Fruit fly (Drosophila melanogaster) whole organism, adult: Measurements from ENCODE around the gene CG13658.

Source experiments
- CG11617 ChIP-seq: fragments of 200-800 bp; sonication (Bioruptor generic); optimal IDR thresholded peaks from 2 replicates; lab custom pipeline; 2017; ENCODE audit warnings: mild to moderate bottlenecking, missing biosample characterization, missing genetic modification reagents, missing genetic modification characterization
- CG12768 ChIP-seq: fragments of 200-800 bp; sonication (Bioruptor generic); optimal IDR thresholded peaks from 2 replicates; lab custom pipeline; 2017; ENCODE audit warnings: missing biosample characterization, missing genetic modification characterization, mild to moderate bottlenecking, moderate library complexity, missing genetic modification reagents
- CG14711 ChIP-seq: fragments of 200-800 bp; sonication (Bioruptor generic); optimal IDR thresholded peaks from 2 replicates; lab custom pipeline; 2018; ENCODE audit warnings: missing biosample characterization, mild to moderate bottlenecking, missing genetic modification characterization, moderate library complexity
- CG1620 ChIP-seq: fragments of 200-800 bp; sonication (Bioruptor generic); optimal IDR thresholded peaks from 2 replicates; lab custom pipeline; 2016; ENCODE audit warnings: missing biosample characterization, missing genetic modification characterization
- CG33017 ChIP-seq: fragments of 200-800 bp; sonication (Bioruptor generic); optimal IDR thresholded peaks from 2 replicates; lab custom pipeline; 2018; ENCODE audit warnings: missing biosample characterization, mild to moderate bottlenecking, missing genetic modification characterization, moderate library complexity
- CG5204 ChIP-seq: fragments of 200-800 bp; sonication (Bioruptor generic); optimal IDR thresholded peaks from 2 replicates; lab custom pipeline; 2016; ENCODE audit warnings: missing biosample characterization, missing genetic modification characterization
- CG7045 ChIP-seq: fragments of 200-800 bp; sonication (Bioruptor generic); optimal IDR thresholded peaks from 2 replicates; lab custom pipeline; 2017; ENCODE audit warnings: missing biosample characterization, mild to moderate bottlenecking, missing genetic modification characterization
- CG7101 ChIP-seq: fragments of 200-800 bp; sonication (Bioruptor generic); optimal IDR thresholded peaks from 2 replicates; lab custom pipeline; 2018; ENCODE audit warnings: missing biosample characterization, mild to moderate bottlenecking, missing genetic modification characterization, moderate library complexity
- Clk ChIP-seq: fragments of 200-800 bp; sonication (Bioruptor generic); optimal IDR thresholded peaks from 2 replicates; lab custom pipeline; 2017; ENCODE audit warnings: missing biosample characterization, missing genetic modification characterization
- Crg-1 ChIP-seq: fragments of 200-800 bp; sonication (Bioruptor generic); optimal IDR thresholded peaks from 2 replicates; lab custom pipeline; 2016; ENCODE audit warnings: missing biosample characterization, missing genetic modification characterization
- Hr96 ChIP-seq: fragments of 200-800 bp; sonication (Bioruptor generic); optimal IDR thresholded peaks from 2 replicates; lab custom pipeline; 2016; ENCODE audit warnings: missing biosample characterization, missing genetic modification characterization
- Mnt ChIP-seq: fragments of 200-800 bp; sonication (Bioruptor generic); optimal IDR thresholded peaks from 2 replicates; lab custom pipeline; 2016; ENCODE audit warnings: missing biosample characterization, mild to moderate bottlenecking, missing genetic modification characterization
- bab1 ChIP-seq: fragments of 200-800 bp; sonication (Bioruptor generic); optimal IDR thresholded peaks from 3 replicates; lab custom pipeline; 2019; ENCODE audit warnings: missing biosample characterization, mild to moderate bottlenecking, missing genetic modification characterization, moderate library complexity
- cic ChIP-seq: fragments of 200-800 bp; sonication (Bioruptor generic); optimal IDR thresholded peaks from 2 replicates; lab custom pipeline; 2017; ENCODE audit warnings: missing biosample characterization, mild to moderate bottlenecking, missing genetic modification characterization, moderate library complexity
- cnc ChIP-seq, 2 experiments: fragments of >200 bp; optimal IDR thresholded peaks; 2 replicates each; lab custom pipeline; 2017
- kay ChIP-seq: fragments of 200-800 bp; sonication (Bioruptor generic); peaks from one replicate; lab custom pipeline; 2016; ENCODE audit warnings: missing biosample characterization, missing genetic modification characterization, borderline replicate concordance
- ovo ChIP-seq: fragments of 200-800 bp; sonication (Bioruptor generic); optimal IDR thresholded peaks from 2 replicates; lab custom pipeline; 2016; ENCODE audit warnings: missing biosample characterization, missing genetic modification characterization
- pad ChIP-seq: fragments of 200-800 bp; sonication (Bioruptor generic); optimal IDR thresholded peaks from 3 replicates; lab custom pipeline; 2017; ENCODE audit warnings: missing biosample characterization, missing genetic modification characterization, mild to moderate bottlenecking, moderate library complexity, missing genetic modification reagents
- tj ChIP-seq: fragments of 200-800 bp; sonication (Bioruptor generic); optimal IDR thresholded peaks from 3 replicates; lab custom pipeline; 2017; ENCODE audit warnings: missing biosample characterization, mild to moderate bottlenecking, missing genetic modification characterization, moderate library complexity
- toe ChIP-seq: fragments of 200-800 bp; sonication (Bioruptor generic); optimal IDR thresholded peaks from 2 replicates; lab custom pipeline; 2016; ENCODE audit warnings: missing biosample characterization, missing genetic modification characterization

CG13658 gene

DNA sequence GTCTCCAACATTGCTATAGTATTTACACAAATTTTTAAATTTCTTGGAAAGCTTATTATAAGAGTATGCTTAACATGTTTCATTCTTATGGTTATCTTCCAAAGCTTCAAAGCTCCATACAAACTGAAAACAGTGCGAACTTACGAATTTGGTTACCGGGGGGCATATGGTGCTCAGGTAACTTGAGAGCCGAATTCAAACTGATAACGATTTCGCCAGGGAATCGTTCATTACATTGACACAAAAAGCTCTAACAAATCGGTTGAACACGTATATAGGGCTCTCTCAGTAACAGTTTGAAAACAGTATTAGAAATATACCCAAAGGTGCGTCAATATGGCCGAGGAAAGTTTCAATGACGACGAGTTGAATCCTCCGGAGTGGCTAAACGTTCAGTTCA lies 13.3 kb downstream of the CG13658 start, which contains the start of gene CG13659:
TSS of gene CG13659 (plus strand) at position 317 of the 400 bp plus-strand sequence.
- TF ChIP-seq kay (peak; percentile 46), bab1 (GFP tag; lab: Kevin White, UChicago) (no peak), CG14711 (tag; lab: Kevin White, UChicago) (no peak), cic (no peak)

DNA sequence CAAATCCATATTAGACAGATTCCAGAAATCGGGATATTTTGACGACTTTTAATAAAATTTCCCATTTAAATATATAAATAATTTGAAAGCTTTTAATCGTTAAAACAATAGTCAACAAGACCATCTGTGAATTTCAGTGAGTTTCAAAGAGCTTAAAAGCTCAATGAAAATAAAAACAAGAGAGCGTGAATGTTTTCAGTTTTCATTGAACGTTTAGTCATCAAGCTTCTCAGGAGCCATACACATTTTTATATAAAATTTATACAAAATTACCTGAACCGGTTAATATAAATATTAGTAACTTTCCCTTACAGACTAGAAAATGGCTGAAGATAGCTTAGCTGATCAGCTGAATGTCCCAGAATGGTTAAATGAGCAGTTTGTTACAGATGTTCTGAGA lies 15.0 kb downstream of the CG13658 start, which contains the start of gene CG31370:
TSS of gene CG31370 (plus strand) at position 226 of the 400 bp plus-strand sequence.
- TF ChIP-seq cic (peak; percentile 26), kay (peak; percentile 93), CG11617 (GFP tag; lab: Kevin White, UChicago) (no peak), Hr96 (GFP tag; lab: Kevin White, UChicago) (no peak), CG7045 (GFP tag; lab: Kevin White, UChicago) (no peak)

DNA sequence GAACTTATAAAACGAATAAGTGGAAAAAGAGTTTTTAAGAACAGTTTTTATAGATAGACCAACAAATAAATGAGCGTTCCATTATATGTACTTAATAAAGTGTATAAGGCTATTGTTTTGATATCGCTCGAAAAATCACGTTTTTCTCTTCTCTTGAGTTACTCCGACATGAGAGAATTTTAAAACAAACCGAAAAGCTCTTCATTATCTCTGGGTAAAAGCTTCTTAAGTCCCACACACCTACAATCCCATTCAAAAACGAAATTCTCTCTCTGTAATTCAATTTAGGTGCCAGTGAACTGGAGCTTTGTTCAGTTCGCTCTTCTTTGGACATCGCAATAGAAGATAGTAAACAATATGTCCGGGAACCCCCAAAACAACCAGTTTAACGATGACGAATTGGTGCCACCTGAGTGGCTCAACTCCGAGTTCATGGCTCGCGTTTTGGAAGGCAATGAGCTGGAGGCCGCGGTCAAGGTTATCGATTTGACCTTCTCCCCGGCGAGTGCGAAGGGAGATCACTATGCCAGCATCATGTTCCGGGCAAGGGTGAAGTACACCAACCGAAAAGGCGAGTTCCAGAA lies 16.7 kb downstream of the CG13658 start, which contains the start of gene CG31436:
TSS of gene CG31436 (plus strand) at position 281 of the 584 bp plus-strand sequence.
- TF ChIP-seq kay (peak; percentile 84), bab1 (GFP tag; lab: Kevin White, UChicago) (no peak), Crg-1 (GFP tag; lab: Kevin White, UChicago) (no peak), cic (peak; percentile 62)

DNA sequence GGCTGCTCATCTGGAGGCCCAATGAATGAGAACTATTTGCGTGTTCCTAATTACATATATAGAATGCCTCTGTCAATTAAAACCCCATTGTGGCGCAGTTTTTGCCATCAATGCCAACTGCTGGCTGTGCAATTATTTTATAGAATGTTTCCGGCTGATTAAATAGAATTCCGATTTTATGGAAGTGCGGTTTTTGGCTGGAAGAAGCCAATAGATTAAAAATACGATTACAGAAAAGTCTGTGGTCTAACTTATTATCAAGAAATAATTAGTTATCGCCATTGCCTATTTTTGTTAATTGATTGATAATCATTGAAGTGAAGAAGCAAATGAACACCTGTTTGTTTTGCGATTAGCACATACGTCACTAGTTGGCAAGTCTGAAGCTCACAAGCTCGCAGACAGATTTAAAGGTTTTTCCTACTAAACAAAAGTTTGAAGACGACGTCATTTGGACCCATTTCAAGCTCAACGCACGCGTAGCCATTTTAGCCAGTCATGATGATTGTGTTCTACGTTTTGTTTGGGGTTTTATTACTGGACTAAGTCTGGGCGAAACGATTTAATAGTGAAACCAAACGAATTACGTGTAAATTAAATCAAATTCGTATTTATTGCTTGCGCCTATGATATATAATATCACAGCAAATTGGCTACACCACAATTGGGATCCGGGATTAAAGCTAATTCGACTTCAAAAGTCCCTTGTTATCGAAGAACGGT lies 18.7 kb downstream of the CG13658 start:
- TF ChIP-seq cnc (optimal IDR thresholded peaks at IDR 0.05; lab: Kevin White, UChicago) (peak; percentile 54 to 91), CG33017 (tag; lab: Kevin White, UChicago) (no peak), tj (GFP tag; lab: Kevin White, UChicago) (peak; percentile 28), kay (peak; percentile 95), bab1 (GFP tag; lab: Kevin White, UChicago) (no peak), cic (peak; percentile 73), Hr96 (GFP tag; lab: Kevin White, UChicago) (no peak), toe (GFP tag; lab: Kevin White, UChicago) (no peak), CG12768 (GFP tag; lab: Kevin White, UChicago) (peak; percentile 23), CG14711 (tag; lab: Kevin White, UChicago) (no peak)

DNA sequence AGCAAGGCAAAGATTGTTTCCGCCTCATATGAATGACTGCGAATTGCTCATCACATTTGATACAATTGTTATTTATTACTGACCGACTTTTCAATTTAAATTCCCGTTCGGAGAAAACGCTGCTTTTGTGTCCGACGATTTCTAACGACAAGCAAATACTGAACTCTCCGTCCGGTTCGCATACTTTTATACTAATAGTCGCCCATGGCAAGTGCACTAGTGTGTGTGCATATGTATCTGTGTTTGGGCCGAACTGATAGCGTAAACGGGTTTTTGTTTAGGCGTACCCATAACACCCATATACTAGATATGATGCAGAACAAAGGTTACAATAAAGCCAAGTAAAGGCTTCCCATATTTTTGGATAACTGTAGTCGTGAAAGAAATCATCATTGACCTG lies 21.0 kb downstream of the CG13658 start, which contains the start of gene CG10550:
TSS of gene CG10550 (minus strand) at position 164 of the 400 bp plus-strand sequence.
- TF ChIP-seq kay (no peak), Clk (GFP tag; lab: Kevin White, UChicago) (no peak), CG14711 (tag; lab: Kevin White, UChicago) (no peak), CG1620 (GFP tag; lab: Kevin White, UChicago) (no peak), ovo (GFP tag; lab: Kevin White, UChicago) (no peak), Hr96 (GFP tag; lab: Kevin White, UChicago) (peak; percentile 1), CG5204 (no peak), pad (GFP tag; lab: Kevin White, UChicago) (no peak), toe (GFP tag; lab: Kevin White, UChicago) (no peak), CG7045 (GFP tag; lab: Kevin White, UChicago) (no peak), CG7101 (no peak), CG33017 (tag; lab: Kevin White, UChicago) (no peak), bab1 (GFP tag; lab: Kevin White, UChicago) (no peak), Crg-1 (GFP tag; lab: Kevin White, UChicago) (no peak), cnc (optimal IDR thresholded peaks at IDR 0.05; lab: Kevin White, UChicago) (no peak), cic (peak; percentile 46), tj (GFP tag; lab: Kevin White, UChicago) (no peak), Mnt (GFP tag; lab: Kevin White, UChicago) (peak; percentile 33), CG12768 (GFP tag; lab: Kevin White, UChicago) (peak; percentile 61)

DNA sequence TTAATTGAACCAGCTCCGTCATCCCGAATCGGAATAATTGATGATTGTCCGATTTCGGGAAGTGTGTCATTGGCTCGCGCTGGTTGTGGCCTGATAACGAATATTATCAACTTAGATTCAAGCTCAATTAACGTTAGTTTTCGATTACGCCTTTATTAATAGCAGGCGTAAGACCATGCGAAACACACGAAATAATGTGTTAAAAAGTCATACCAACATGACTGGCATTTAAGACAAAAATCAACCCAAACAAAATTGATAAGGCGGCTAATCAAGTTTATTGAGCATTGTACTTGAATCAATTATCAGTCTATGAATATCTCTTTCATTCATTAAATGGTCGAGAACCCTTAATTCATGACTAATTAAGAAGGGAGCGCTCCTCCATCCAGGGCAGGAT lies 21.9 kb downstream of the CG13658 start:
- TF ChIP-seq cic (peak; percentile 5), Hr96 (GFP tag; lab: Kevin White, UChicago) (no peak)

DNA sequence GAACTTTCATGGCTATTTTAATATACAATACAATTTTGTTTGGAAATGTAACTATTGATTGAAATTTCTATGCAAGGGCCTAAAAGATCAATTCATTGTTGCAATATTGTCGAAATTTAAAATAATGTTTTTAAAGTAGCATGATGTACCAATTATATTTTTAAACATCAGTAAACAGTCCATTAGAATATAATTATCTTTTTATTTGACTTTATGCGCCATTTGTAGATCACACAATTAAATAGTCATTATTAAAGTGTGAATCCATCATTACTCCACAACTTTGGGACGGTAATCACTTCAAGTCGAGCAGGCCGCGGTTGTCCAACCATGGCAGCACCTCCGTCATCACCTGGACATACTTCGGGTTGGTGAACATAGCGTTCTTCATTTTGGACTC lies 23.6 kb downstream of the CG13658 start, which contains the start of gene CG31099:
TSS of gene CG31099 (minus strand) at position 101 of the 400 bp plus-strand sequence.
- TF ChIP-seq Clk (GFP tag; lab: Kevin White, UChicago) (no peak), Mnt (GFP tag; lab: Kevin White, UChicago) (no peak)
